Worm (Caenorhabditis elegans): ENCODE data around the gene pgam-5.

The pgam-5 gene

DNA sequence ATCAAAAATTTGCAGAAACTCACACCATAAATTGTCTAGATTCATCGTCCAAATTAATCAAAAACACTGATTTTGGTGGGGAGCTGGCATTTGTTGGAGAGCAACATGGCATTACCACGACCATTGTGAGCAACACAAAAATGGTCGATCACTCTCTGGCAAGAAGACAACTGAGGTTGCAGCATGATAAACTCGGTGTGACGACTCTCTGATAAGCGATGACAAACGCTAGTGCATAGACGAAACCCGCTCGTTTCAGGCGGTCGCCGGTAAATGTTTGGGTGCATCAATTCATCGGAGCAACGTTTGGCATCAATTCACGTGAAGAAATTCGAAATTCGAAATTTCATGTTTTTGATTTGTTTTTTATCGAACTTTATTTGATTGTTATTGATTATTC lies 40.5 kb upstream of the pgam-5 start:
- TF ChIP-seq nhr-76 (tag; optimal IDR thresholded peaks at IDR 0.05) (no peak), nhr-28 (tag; optimal IDR thresholded peaks at IDR 0.05) (no peak), sptf-1 (tag; optimal IDR thresholded peaks at IDR 0.05) (no peak), zip-8 (tag; optimal IDR thresholded peaks at IDR 0.05) (no peak), bed-3 (GFP tag; optimal IDR thresholded peaks at IDR 0.05) (no peak), blmp-1 (tag; optimal IDR thresholded peaks at IDR 0.05) (no peak), unc-120 (tag; optimal IDR thresholded peaks at IDR 0.05; ENCODE audit: poor library complexity, severe bottlenecking) (no peak), lsy-2 (tag; optimal IDR thresholded peaks at IDR 0.05) (no peak), ceh-39 (tag; optimal IDR thresholded peaks at IDR 0.05) (no peak), lin-13 (tag; optimal IDR thresholded peaks at IDR 0.05) (no peak), pha-4 (tag; optimal IDR thresholded peaks at IDR 0.05) (no peak), sem-2 (GFP tag; optimal IDR thresholded peaks at IDR 0.05) (no peak), ces-1 (GFP tag; optimal IDR thresholded peaks at IDR 0.05) (no peak), tbx-8 (GFP tag; optimal IDR thresholded peaks at IDR 0.05) (no peak), nhr-237 (tag; optimal IDR thresholded peaks at IDR 0.05) (no peak), drap-1 (GFP tag; optimal IDR thresholded peaks at IDR 0.05) (no peak), hlh-1 (tag; optimal IDR thresholded peaks at IDR 0.05) (no peak), mls-2 (tag; optimal IDR thresholded peaks at IDR 0.05) (no peak)

DNA sequence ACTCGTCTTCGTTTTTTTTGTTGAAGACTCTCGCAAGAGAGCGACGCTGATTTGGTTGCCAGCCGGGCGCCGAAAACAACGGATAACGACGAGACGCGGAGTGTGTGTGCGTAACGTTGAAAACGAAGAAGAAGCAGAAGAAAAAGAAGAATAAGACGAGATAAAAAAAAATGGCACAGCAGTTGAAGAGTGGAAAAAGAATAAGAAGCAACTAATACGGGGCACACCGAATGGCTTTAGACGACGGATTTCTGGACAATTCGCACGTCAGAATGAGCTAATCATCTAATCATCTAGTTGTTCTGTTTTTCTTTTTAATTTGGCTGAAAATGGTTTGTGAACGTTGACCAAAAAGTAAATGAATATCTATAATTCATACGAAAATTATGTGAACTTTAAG lies 38.4 kb upstream of the pgam-5 start:
- no peak for TF ChIP-seq blmp-1 (tag; optimal IDR thresholded peaks at IDR 0.05)
- no peak for TF ChIP-seq nhr-28 (tag; optimal IDR thresholded peaks at IDR 0.05)
- TF ChIP-seq mls-2 (tag; optimal IDR thresholded peaks at IDR 0.05) = no peak

DNA sequence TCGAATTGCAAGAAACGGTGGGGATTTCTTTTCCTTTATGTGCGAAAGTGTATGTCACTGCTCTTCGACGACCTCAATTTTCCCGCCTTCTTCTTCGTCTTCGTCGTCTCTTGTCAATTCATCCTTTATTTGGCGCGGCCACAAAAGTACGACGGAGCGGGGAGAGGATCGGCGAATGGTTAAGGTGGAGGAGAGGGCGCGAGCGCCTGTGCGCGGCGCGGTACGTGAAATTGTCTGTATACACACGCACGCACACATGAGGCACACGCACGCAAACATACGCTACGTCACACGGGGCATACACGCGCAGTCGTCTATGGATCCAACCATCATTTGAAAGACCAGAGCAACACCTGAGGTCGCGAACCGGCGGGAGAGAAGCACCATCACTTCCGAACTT lies 36.7 kb upstream of the pgam-5 start:
- TF ChIP-seq cnd-1 (tag; optimal IDR thresholded peaks at IDR 0.05) = no peak
- TF ChIP-seq nhr-12 (tag; optimal IDR thresholded peaks at IDR 0.05) = no peak
- no peak for TF ChIP-seq blmp-1 (tag; optimal IDR thresholded peaks at IDR 0.05)
- no peak for TF ChIP-seq nhr-2 (tag; optimal IDR thresholded peaks at IDR 0.05)
- no peak for TF ChIP-seq ceh-43 (GFP tag; optimal IDR thresholded peaks at IDR 0.05)
- no peak for TF ChIP-seq nhr-28 (tag; optimal IDR thresholded peaks at IDR 0.05)
- no peak for TF ChIP-seq M03D4.4 (tag; optimal IDR thresholded peaks at IDR 0.05)
- TF ChIP-seq ztf-11 (tag; optimal IDR thresholded peaks at IDR 0.05) = no peak
- no peak for TF ChIP-seq lin-32 (GFP tag; optimal IDR thresholded peaks at IDR 0.05)
- TF ChIP-seq mls-2 (tag; optimal IDR thresholded peaks at IDR 0.05) = no peak
- TF ChIP-seq sem-2 (GFP tag; optimal IDR thresholded peaks at IDR 0.05) = no peak
- no peak for TF ChIP-seq drap-1 (GFP tag; optimal IDR thresholded peaks at IDR 0.05)

DNA sequence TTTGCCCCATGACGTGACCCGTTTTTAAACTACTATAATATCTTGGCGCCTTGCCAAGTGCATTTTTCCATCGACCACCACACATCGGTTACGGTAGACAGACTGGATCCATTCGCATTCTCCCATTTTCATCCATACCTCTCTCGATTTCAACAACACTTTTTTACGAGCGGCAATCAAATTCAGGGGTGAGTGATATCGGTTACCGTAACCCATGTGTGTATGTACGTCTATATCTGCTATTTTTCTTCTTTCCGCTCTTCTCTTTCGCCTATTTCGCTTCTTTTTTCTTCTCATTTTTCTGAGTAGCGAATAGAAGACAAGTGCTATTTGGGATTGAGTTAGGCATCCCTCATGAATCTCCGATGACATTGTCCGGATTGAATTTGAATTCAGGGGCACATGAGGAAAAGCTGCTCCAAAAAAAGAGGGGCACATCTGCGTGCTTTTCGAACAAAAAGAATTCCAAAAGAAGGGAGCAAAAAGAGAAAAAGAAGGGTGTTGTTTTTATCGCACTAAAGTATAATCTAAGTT lies 33.2 kb upstream of the pgam-5 start:
- peak; percentile 83 for TF ChIP-seq ces-1 (GFP tag; optimal IDR thresholded peaks at IDR 0.05)
- no peak for TF ChIP-seq zip-8 (tag; optimal IDR thresholded peaks at IDR 0.05)
- no peak for TF ChIP-seq ham-2 (GFP tag; optimal IDR thresholded peaks at IDR 0.05)

DNA sequence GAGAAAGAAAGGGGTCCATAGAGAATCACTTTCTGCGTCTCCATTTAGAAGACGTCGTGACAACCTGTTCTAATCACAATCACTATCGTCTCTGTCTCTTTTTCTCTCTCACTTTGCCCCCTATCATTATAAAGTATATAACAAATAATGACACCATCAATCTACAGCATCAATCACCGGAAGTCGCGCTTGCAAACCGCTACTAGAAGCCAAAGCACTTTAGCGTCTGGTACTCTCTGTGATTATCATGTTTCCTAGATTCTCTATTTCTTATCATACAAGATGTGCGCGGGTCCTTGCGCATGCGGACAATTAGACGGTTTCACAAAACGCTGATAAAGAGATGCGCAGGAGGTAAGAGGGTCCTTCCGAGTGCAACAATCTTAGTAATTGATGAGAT lies 32.6 kb upstream of the pgam-5 start:
- peak; percentile 40 for TF ChIP-seq blmp-1 (tag; optimal IDR thresholded peaks at IDR 0.05)
- TF ChIP-seq nhr-76 (tag; optimal IDR thresholded peaks at IDR 0.05) = no peak
- TF ChIP-seq sem-2 (GFP tag; optimal IDR thresholded peaks at IDR 0.05) = no peak
- TF ChIP-seq ceh-43 (GFP tag; optimal IDR thresholded peaks at IDR 0.05) = no peak
- peak; percentile 40 for TF ChIP-seq elt-1 (tag; optimal IDR thresholded peaks at IDR 0.05; ENCODE audit: borderline replicate concordance, insufficient read depth)
- TF ChIP-seq nhr-12 (tag; optimal IDR thresholded peaks at IDR 0.05) = no peak
- peak; percentile 35 for TF ChIP-seq nhr-237 (tag; optimal IDR thresholded peaks at IDR 0.05)
- no peak for TF ChIP-seq nhr-28 (tag; optimal IDR thresholded peaks at IDR 0.05)
- no peak for TF ChIP-seq cnd-1 (tag; optimal IDR thresholded peaks at IDR 0.05)
- no peak for TF ChIP-seq ceh-83 (GFP tag; optimal IDR thresholded peaks at IDR 0.05)
- no peak for TF ChIP-seq lin-13 (tag; optimal IDR thresholded peaks at IDR 0.05)
- no peak for TF ChIP-seq bed-3 (GFP tag; optimal IDR thresholded peaks at IDR 0.05)
- TF ChIP-seq unc-62 (GFP tag; optimal IDR thresholded peaks at IDR 0.05) = peak; percentile 39
- no peak for TF ChIP-seq mls-2 (tag; optimal IDR thresholded peaks at IDR 0.05)
- no peak for TF ChIP-seq unc-39 (tag; optimal IDR thresholded peaks at IDR 0.05)
- TF ChIP-seq ham-2 (GFP tag; optimal IDR thresholded peaks at IDR 0.05) = peak; percentile 95
- no peak for TF ChIP-seq tbx-8 (GFP tag; optimal IDR thresholded peaks at IDR 0.05)
- no peak for TF ChIP-seq zip-8 (tag; optimal IDR thresholded peaks at IDR 0.05)
- TF ChIP-seq snpc-4 (tag; optimal IDR thresholded peaks at IDR 0.05) = no peak
- TF ChIP-seq nhr-2 (tag; optimal IDR thresholded peaks at IDR 0.05) = no peak
- TF ChIP-seq ces-1 (GFP tag; optimal IDR thresholded peaks at IDR 0.05) = no peak
- TF ChIP-seq ceh-39 (tag; optimal IDR thresholded peaks at IDR 0.05) = no peak
- TF ChIP-seq mep-1 (tag; optimal IDR thresholded peaks at IDR 0.05) = no peak
- TF ChIP-seq ztf-11 (tag; optimal IDR thresholded peaks at IDR 0.05) = no peak
- TF ChIP-seq elt-3 (tag; optimal IDR thresholded peaks at IDR 0.05) = peak; percentile 53
